Fruit fly (Drosophila melanogaster) whole organism, adult: Measurements from ENCODE around the gene Acat1.

Experiments used
- Hr96 ChIP-seq: fragments of 200-800 bp; sonication (Bioruptor generic); optimal IDR thresholded peaks from 2 replicates; lab custom pipeline; 2016; ENCODE audit warnings: missing biosample characterization, missing genetic modification characterization
- kay ChIP-seq: fragments of 200-800 bp; sonication (Bioruptor generic); peaks from one replicate; lab custom pipeline; 2016; ENCODE audit warnings: missing biosample characterization, missing genetic modification characterization, borderline replicate concordance
- pad ChIP-seq: fragments of 200-800 bp; sonication (Bioruptor generic); optimal IDR thresholded peaks from 3 replicates; lab custom pipeline; 2017; ENCODE audit warnings: missing biosample characterization, missing genetic modification characterization, mild to moderate bottlenecking, moderate library complexity, missing genetic modification reagents
- toe ChIP-seq: fragments of 200-800 bp; sonication (Bioruptor generic); optimal IDR thresholded peaks from 2 replicates; lab custom pipeline; 2016; ENCODE audit warnings: missing biosample characterization, missing genetic modification characterization

DNA sequence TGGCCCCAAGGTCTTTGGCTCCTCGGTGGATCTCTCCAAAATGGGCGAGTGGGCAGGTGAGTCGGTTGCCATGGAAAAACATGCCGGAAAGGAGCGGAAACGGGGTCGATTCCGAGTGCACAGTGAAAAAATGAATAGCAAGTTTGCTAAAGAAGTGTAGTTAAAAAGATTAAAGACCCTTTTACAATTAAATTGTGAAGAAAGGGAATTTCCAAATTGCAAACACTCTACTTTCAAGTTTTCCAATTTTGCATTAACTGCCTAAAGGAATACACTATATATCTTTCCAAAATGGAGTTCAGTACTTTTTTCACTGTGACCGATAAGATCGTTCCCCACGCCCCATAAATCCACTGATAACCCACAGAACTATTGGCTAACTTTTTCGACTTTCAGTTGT is 20.9 kb upstream of the Acat1 start:
- TF ChIP-seq toe (GFP tag; lab: Kevin White, UChicago), result no peak
- TF ChIP-seq kay, result no peak
- TF ChIP-seq Hr96 (GFP tag; lab: Kevin White, UChicago), result no peak
- TF ChIP-seq pad (GFP tag; lab: Kevin White, UChicago), result no peak
